Worm (Caenorhabditis elegans): ENCODE data around the gene F38B7.10.

Gene F38B7.10

ce11 chrV:11580826-11581225 lies 35.5 kb downstream of the F38B7.10 start, which contains the start of gene srx-90:
Gene srx-90, plus strand, starts transcription at chrV:11581126.
- no peak for TF ChIP-seq npax-4 (tag; optimal IDR thresholded peaks at IDR 0.05)
- no peak for TF ChIP-seq ref-2 (tag; optimal IDR thresholded peaks at IDR 0.05)
- no peak for TF ChIP-seq ceh-31 (tag; optimal IDR thresholded peaks at IDR 0.05)
- no peak for TF ChIP-seq hlh-15 (tag; optimal IDR thresholded peaks at IDR 0.05)
- TF ChIP-seq nhr-11 (tag; optimal IDR thresholded peaks at IDR 0.05), result no peak
- no peak for TF ChIP-seq C08G9.2 (tag; optimal IDR thresholded peaks at IDR 0.05)
- no peak for TF ChIP-seq unc-42 (tag; optimal IDR thresholded peaks at IDR 0.05)
- no peak for TF ChIP-seq K09A11.1 (tag; optimal IDR thresholded peaks at IDR 0.05; ENCODE audit: insufficient read depth)
- TF ChIP-seq nfya-1 (tag; optimal IDR thresholded peaks at IDR 0.05), result no peak
- TF ChIP-seq hlh-8 (tag; optimal IDR thresholded peaks at IDR 0.05), result no peak
- no peak for TF ChIP-seq odd-2 (tag; optimal IDR thresholded peaks at IDR 0.05)

- TF ChIP-seq ref-2 (tag; optimal IDR thresholded peaks at IDR 0.05) (no peak), ceh-18 (tag; optimal IDR thresholded peaks at IDR 0.05) (no peak), ceh-19 (GFP tag; optimal IDR thresholded peaks at IDR 0.05) (no peak), ceh-48 (tag; optimal IDR thresholded peaks at IDR 0.05) (no peak), fax-1 (tag; optimal IDR thresholded peaks at IDR 0.05) (no peak), dmd-4 (tag; optimal IDR thresholded peaks at IDR 0.05; ENCODE audit: borderline replicate concordance) (no peak), npax-4 (tag; optimal IDR thresholded peaks at IDR 0.05) (no peak)
Measured at ce11 chrV:11583212-11583611, 37.9 kb downstream of the F38B7.10 start, which contains the start of gene srx-88. Gene srx-88, plus strand, starts transcription at chrV:11583512.

- peak; percentile 1 for TF ChIP-seq ama-1 (optimal IDR thresholded peaks at IDR 0.05)
- TF ChIP-seq dmd-4 (tag; optimal IDR thresholded peaks at IDR 0.05; ENCODE audit: borderline replicate concordance), result no peak
Measured at ce11 chrV:11585122-11585521, 39.8 kb downstream of the F38B7.10 start.

ce11 chrV:11589433-11589832 lies 44.1 kb downstream of the F38B7.10 start, which contains the start of gene srx-82:
Gene srx-82, plus strand, starts transcription at chrV:11589733.
- TF ChIP-seq ets-4 (tag; optimal IDR thresholded peaks at IDR 0.05) (no peak), gmeb-2 (tag; optimal IDR thresholded peaks at IDR 0.05) (no peak), pros-1 (tag; optimal IDR thresholded peaks at IDR 0.05) (no peak), Y22D7AL.16 (tag; optimal IDR thresholded peaks at IDR 0.05) (no peak), nfya-1 (tag; optimal IDR thresholded peaks at IDR 0.05) (no peak), unc-55 (GFP tag; optimal IDR thresholded peaks at IDR 0.05) (no peak), pax-1 (tag; optimal IDR thresholded peaks at IDR 0.05) (no peak), hlh-6 (tag; optimal IDR thresholded peaks at IDR 0.05) (no peak), K02D7.2 (tag; optimal IDR thresholded peaks at IDR 0.05) (no peak), dve-1 (tag; optimal IDR thresholded peaks at IDR 0.05) (no peak), hlh-8 (tag; optimal IDR thresholded peaks at IDR 0.05) (no peak), ceh-31 (tag; optimal IDR thresholded peaks at IDR 0.05) (no peak)

- TF ChIP-seq odd-2 (tag; optimal IDR thresholded peaks at IDR 0.05), result no peak
- TF ChIP-seq unc-42 (tag; optimal IDR thresholded peaks at IDR 0.05), result no peak
- TF ChIP-seq madf-2 (tag; optimal IDR thresholded peaks at IDR 0.05), result no peak
- no peak for TF ChIP-seq fkh-10 (GFP tag; optimal IDR thresholded peaks at IDR 0.05)
- no peak for TF ChIP-seq ceh-6 (GFP tag; optimal IDR thresholded peaks at IDR 0.05)
- TF ChIP-seq ztf-16 (tag; optimal IDR thresholded peaks at IDR 0.05), result no peak
- no peak for TF ChIP-seq ceh-9 (tag; optimal IDR thresholded peaks at IDR 0.05)
- no peak for TF ChIP-seq T23F11.4 (GFP tag; optimal IDR thresholded peaks at IDR 0.05)
- TF ChIP-seq ceh-48 (tag; optimal IDR thresholded peaks at IDR 0.05), result no peak
- TF ChIP-seq dve-1 (tag; optimal IDR thresholded peaks at IDR 0.05), result no peak
- TF ChIP-seq K02D7.2 (tag; optimal IDR thresholded peaks at IDR 0.05), result no peak
- TF ChIP-seq npax-4 (tag; optimal IDR thresholded peaks at IDR 0.05), result no peak
- no peak for TF ChIP-seq ceh-19 (GFP tag; optimal IDR thresholded peaks at IDR 0.05)
- TF ChIP-seq elt-2 (tag; optimal IDR thresholded peaks at IDR 0.05), result no peak
- TF ChIP-seq sox-4 (tag; optimal IDR thresholded peaks at IDR 0.05), result no peak
- no peak for TF ChIP-seq dmd-4 (tag; optimal IDR thresholded peaks at IDR 0.05; ENCODE audit: borderline replicate concordance)
- TF ChIP-seq tbx-7 (tag; optimal IDR thresholded peaks at IDR 0.05), result no peak
- no peak for TF ChIP-seq che-1 (tag; optimal IDR thresholded peaks at IDR 0.05)
- TF ChIP-seq hlh-8 (tag; optimal IDR thresholded peaks at IDR 0.05), result no peak
Measured at ce11 chrV:11593427-11593826, 48.1 kb downstream of the F38B7.10 start, which contains the start of gene srx-80. Gene srx-80, plus strand, starts transcription at chrV:11593727.
